Fruit fly (Drosophila melanogaster) S2 (cell line): ENCODE measurements around the gene Agpat3.
A peak's percentile ranks its signal among the peaks of the same experiment; 100 is the strongest.

ENCODE experiments used
- CG8478 ChIP-seq: fragments of >200 bp; optimal IDR thresholded peaks from 2 replicates; lab custom pipeline; 2018
- CTCF ChIP-seq, 2 experiments: fragments of >200 bp; optimal IDR thresholded peaks; 2 replicates each; lab custom pipeline; 2018

dm6 chr3L:16412394-16412950, 26.7 kb upstream of the Agpat3 start, which contains the start of gene Serinc:
- TF ChIP-seq CG8478, result no peak
- peak; percentile 68 to 92 for TF ChIP-seq CTCF (optimal IDR thresholded peaks at IDR 0.05; lab: Kevin White, UChicago)
